Fruit fly (Drosophila melanogaster) whole organism, embryonic: ENCODE data around the gene mRpL15.

Source experiments
- Aef1 ChIP-seq: fragments of 200-800 bp; sonication (Bioruptor generic); IDR thresholded peaks from 3 replicates; pipeline ENCODE4 v1.3.6; 2022; ENCODE audit warnings: missing biosample characterization, missing genetic modification characterization
- B-H2 ChIP-seq: fragments of 200-800 bp; sonication (Bioruptor generic); optimal IDR thresholded peaks from 2 replicates; lab custom pipeline; 2018; ENCODE audit warnings: missing biosample characterization, mild to moderate bottlenecking, missing genetic modification characterization
- CG10654 ChIP-seq: fragments of 200-800 bp; sonication (Bioruptor generic); optimal IDR thresholded peaks from 2 replicates; lab custom pipeline; 2016; ENCODE audit warnings: missing biosample characterization, missing genetic modification characterization
- CG11696 ChIP-seq: fragments of 200-800 bp; sonication (Bioruptor generic); IDR thresholded peaks from 2 replicates; pipeline ENCODE4 v1.3.6; 2022; ENCODE audit warnings: missing biosample characterization, missing genetic modification characterization
- CG11723 ChIP-seq: fragments of 200-800 bp; sonication (Bioruptor generic); optimal IDR thresholded peaks from 2 replicates; lab custom pipeline; 2017; ENCODE audit warnings: missing biosample characterization, mild to moderate bottlenecking, missing genetic modification characterization
- CG12299 ChIP-seq: fragments of 200-800 bp; sonication (Bioruptor generic); optimal IDR thresholded peaks from 2 replicates; lab custom pipeline; 2018; ENCODE audit warnings: missing biosample characterization, mild to moderate bottlenecking, missing genetic modification characterization
- CG13775 ChIP-seq: fragments of 200-800 bp; sonication (Bioruptor generic); optimal IDR thresholded peaks from 3 replicates; lab custom pipeline; 2017; ENCODE audit warnings: missing biosample characterization, mild to moderate bottlenecking, missing genetic modification characterization
- CG31224 ChIP-seq: fragments of 200-800 bp; sonication (Bioruptor generic); IDR thresholded peaks from 2 replicates; pipeline ENCODE4 v1.3.6; 2022; ENCODE audit warnings: missing biosample characterization, missing genetic modification characterization
- CG31365 ChIP-seq: fragments of 200-800 bp; sonication (Bioruptor generic); optimal IDR thresholded peaks from 2 replicates; lab custom pipeline; 2018; ENCODE audit warnings: missing biosample characterization, mild to moderate bottlenecking, missing genetic modification characterization
- CG33557 ChIP-seq: fragments of 200-800 bp; sonication (Bioruptor generic); optimal IDR thresholded peaks from 2 replicates; lab custom pipeline; 2019; ENCODE audit warnings: missing biosample characterization, mild to moderate bottlenecking, missing genetic modification characterization, moderate library complexity
- CG3407 ChIP-seq: fragments of 200-800 bp; sonication (Bioruptor generic); optimal IDR thresholded peaks from 2 replicates; lab custom pipeline; 2018; ENCODE audit warnings: missing biosample characterization, mild to moderate bottlenecking, missing genetic modification characterization
- CG4404 ChIP-seq: fragments of 200-800 bp; sonication (Bioruptor generic); IDR thresholded peaks from 2 replicates; pipeline ENCODE4 v1.3.6; 2022; ENCODE audit warnings: missing biosample characterization, missing genetic modification characterization
- CG4854 ChIP-seq: fragments of 200-800 bp; sonication (Bioruptor generic); optimal IDR thresholded peaks from 2 replicates; lab custom pipeline; 2016; ENCODE audit warnings: missing biosample characterization, missing genetic modification characterization, inconsistent platforms
- CG6689 ChIP-seq: fragments of 200-800 bp; sonication (Bioruptor generic); IDR thresholded peaks from 2 replicates; pipeline ENCODE4 v1.3.6; 2022; ENCODE audit warnings: missing biosample characterization, missing genetic modification characterization
- CG6813 ChIP-seq: fragments of 200-800 bp; sonication (Bioruptor generic); optimal IDR thresholded peaks from 2 replicates; lab custom pipeline; 2017; ENCODE audit warnings: missing biosample characterization, missing genetic modification characterization, mild to moderate bottlenecking, moderate library complexity, missing genetic modification reagents
- CG7556 ChIP-seq: fragments of 200-800 bp; sonication (Bioruptor generic); optimal IDR thresholded peaks from 2 replicates; lab custom pipeline; 2017; ENCODE audit warnings: missing biosample characterization, mild to moderate bottlenecking, missing genetic modification characterization
- CG7928 ChIP-seq: fragments of 200-800 bp; sonication (Bioruptor generic); optimal IDR thresholded peaks from 2 replicates; lab custom pipeline; 2017; ENCODE audit warnings: missing biosample characterization, mild to moderate bottlenecking, missing genetic modification characterization
- CG9876 ChIP-seq: fragments of 200-800 bp; sonication (Bioruptor generic); optimal IDR thresholded peaks from 2 replicates; lab custom pipeline; 2016; ENCODE audit warnings: missing biosample characterization, missing genetic modification characterization
- D19B ChIP-seq: fragments of 200-800 bp; sonication (Bioruptor generic); optimal IDR thresholded peaks from 2 replicates; lab custom pipeline; 2017; ENCODE audit warnings: missing biosample characterization, mild to moderate bottlenecking, missing genetic modification characterization
- Fer2 ChIP-seq: fragments of 200-800 bp; sonication (Bioruptor generic); optimal IDR thresholded peaks from 2 replicates; lab custom pipeline; 2018; ENCODE audit warnings: missing biosample characterization, mild to moderate bottlenecking, missing genetic modification characterization, moderate library complexity
- HLH3B ChIP-seq: fragments of 200-800 bp; sonication (Bioruptor generic); IDR thresholded peaks from 2 replicates; pipeline ENCODE4 v1.3.6; 2022; ENCODE audit warnings: missing biosample characterization, missing genetic modification characterization
- MESR4 ChIP-seq: fragments of 200-800 bp; sonication (Bioruptor generic); optimal IDR thresholded peaks from 2 replicates; lab custom pipeline; 2018; ENCODE audit warnings: missing biosample characterization, mild to moderate bottlenecking, missing genetic modification characterization, moderate library complexity
- Mes4 ChIP-seq: fragments of 200-800 bp; sonication (Bioruptor generic); optimal IDR thresholded peaks from 2 replicates; lab custom pipeline; 2016; ENCODE audit warnings: missing biosample characterization, missing genetic modification characterization
- Spps ChIP-seq: fragments of 200-800 bp; sonication (Bioruptor generic); optimal IDR thresholded peaks from 2 replicates; lab custom pipeline; 2018; ENCODE audit warnings: missing biosample characterization, mild to moderate bottlenecking, missing genetic modification characterization
- Sry-δ ChIP-seq: fragments of 200-800 bp; sonication (Bioruptor generic); optimal IDR thresholded peaks from 2 replicates; lab custom pipeline; 2016; ENCODE audit warnings: missing biosample characterization, missing genetic modification characterization
- Taf1 ChIP-seq: fragments of 200-800 bp; sonication (Bioruptor generic); IDR thresholded peaks from 2 replicates; pipeline ENCODE4 v1.3.6; 2022; ENCODE audit warnings: missing biosample characterization, missing genetic modification characterization
- chm ChIP-seq: fragments of 200-800 bp; sonication (Bioruptor generic); IDR thresholded peaks from 2 replicates; pipeline ENCODE4 v1.3.6; 2022; ENCODE audit warnings: missing biosample characterization, missing genetic modification characterization
- danr ChIP-seq: fragments of 200-800 bp; sonication (Bioruptor generic); IDR thresholded peaks from 2 replicates; pipeline ENCODE4 v1.3.6; 2022; ENCODE audit warnings: missing biosample characterization, missing genetic modification characterization
- gem ChIP-seq: fragments of 200-800 bp; sonication (Bioruptor generic); optimal IDR thresholded peaks from 2 replicates; lab custom pipeline; 2019; ENCODE audit warnings: missing biosample characterization, mild to moderate bottlenecking, missing genetic modification characterization, moderate library complexity
- gsb ChIP-seq: fragments of 200-800 bp; sonication (Bioruptor generic); IDR thresholded peaks from 2 replicates; pipeline ENCODE4 v1.3.6; 2022; ENCODE audit warnings: missing biosample characterization, missing genetic modification characterization
- maf-S ChIP-seq: fragments of 200-800 bp; sonication (Bioruptor generic); optimal IDR thresholded peaks from 2 replicates; lab custom pipeline; 2016; ENCODE audit warnings: missing biosample characterization, missing genetic modification characterization
- oc ChIP-seq: fragments of 200-800 bp; sonication (Bioruptor generic); optimal IDR thresholded peaks from 2 replicates; lab custom pipeline; 2018; ENCODE audit warnings: missing biosample characterization, mild to moderate bottlenecking, missing genetic modification characterization, moderate library complexity
- ro ChIP-seq: fragments of 200-800 bp; sonication (Bioruptor generic); IDR thresholded peaks from 2 replicates; pipeline ENCODE4 v1.3.6; 2022; ENCODE audit warnings: missing biosample characterization, missing genetic modification characterization
- row ChIP-seq: fragments of 200-800 bp; sonication (Bioruptor generic); IDR thresholded peaks from 3 replicates; pipeline ENCODE4 v1.3.6; 2022; ENCODE audit warnings: missing biosample characterization, missing genetic modification characterization
- sisA ChIP-seq: fragments of 200-800 bp; sonication (Bioruptor generic); IDR thresholded peaks from 2 replicates; pipeline ENCODE4 v1.3.6; 2022; ENCODE audit warnings: missing biosample characterization, missing genetic modification characterization
- sqz ChIP-seq: fragments of 200-800 bp; sonication (Bioruptor generic); optimal IDR thresholded peaks from 3 replicates; lab custom pipeline; 2018; ENCODE audit warnings: missing biosample characterization, mild to moderate bottlenecking, missing genetic modification characterization
- ttk ChIP-seq: fragments of 200-800 bp; sonication (Bioruptor generic); IDR thresholded peaks from 2 replicates; pipeline ENCODE4 v2.1.2; 2022; ENCODE audit warnings: missing biosample characterization, missing genetic modification characterization
- usp ChIP-seq: fragments of >200 bp; optimal IDR thresholded peaks from 2 replicates; lab custom pipeline; 2017; ENCODE audit warnings: missing biosample characterization, missing genetic modification characterization
- wek ChIP-seq: fragments of 200-800 bp; sonication (Bioruptor generic); optimal IDR thresholded peaks from 3 replicates; lab custom pipeline; 2018; ENCODE audit warnings: missing biosample characterization, mild to moderate bottlenecking, missing genetic modification characterization, moderate library complexity
- zen ChIP-seq: fragments of 200-800 bp; sonication (Bioruptor generic); optimal IDR thresholded peaks from 3 replicates; lab custom pipeline; 2018; ENCODE audit warnings: missing biosample characterization, mild to moderate bottlenecking, missing genetic modification characterization, moderate library complexity
- zfh2 ChIP-seq: fragments of 200-800 bp; sonication (Bioruptor generic); optimal IDR thresholded peaks from 2 replicates; lab custom pipeline; 2016; ENCODE audit warnings: missing biosample characterization, missing genetic modification characterization

Gene mRpL15

DNA sequence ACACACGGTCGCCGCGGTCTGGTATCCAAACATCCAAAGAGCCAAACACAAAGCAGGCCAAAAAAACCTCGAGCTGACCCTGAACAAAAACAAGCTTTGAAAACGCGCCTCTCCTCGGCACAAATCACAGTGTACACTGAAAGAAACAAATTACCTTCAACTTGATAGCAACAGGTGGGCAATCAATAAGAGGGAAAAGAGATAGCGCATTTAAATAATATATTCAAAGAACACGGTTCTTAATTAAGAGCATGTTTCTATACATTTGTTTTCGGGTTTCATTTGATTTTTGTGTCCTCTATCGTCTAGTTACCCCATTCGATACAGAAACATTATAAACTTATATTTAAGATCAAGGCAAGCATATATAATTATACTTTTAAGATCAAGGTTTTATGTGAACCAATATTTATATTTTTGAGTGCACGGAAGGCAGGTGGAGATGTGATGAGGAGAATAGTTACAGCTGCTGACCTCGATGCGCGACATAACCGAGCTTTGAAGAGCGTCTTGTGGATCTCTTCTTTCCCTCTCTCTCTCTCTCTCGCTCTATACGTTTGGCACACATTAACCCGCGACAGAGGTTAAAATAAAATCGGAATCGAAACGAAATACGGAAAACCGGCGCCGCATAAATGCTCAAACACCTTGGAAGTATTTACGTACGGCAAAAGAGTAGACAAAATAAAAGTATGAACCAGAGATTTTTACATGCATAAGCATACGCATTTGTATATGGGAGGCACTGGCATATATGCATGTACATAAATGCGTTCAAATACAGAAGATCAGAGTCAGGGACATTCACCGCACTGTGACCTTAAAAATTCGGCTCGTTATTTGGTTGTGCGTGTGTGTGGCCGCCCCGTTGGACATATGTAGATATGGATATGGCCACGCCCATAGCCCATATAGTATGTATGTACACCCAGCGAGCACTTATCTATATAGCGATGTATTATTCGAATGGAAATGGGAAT, 37.5 kb downstream of the mRpL15 start (continued):
- TF ChIP-seq CG11723 (GFP tag; lab: Kevin White, UChicago) (peak; percentile 82), gem (tag; lab: Kevin White, UChicago) (peak; percentile 94), CG6689 (GFP tag; lab: Robert Waterston, UW) (peak; percentile 84), zen (tag; lab: Kevin White, UChicago) (peak; percentile 46), usp (GFP tag; lab: Kevin White, UChicago) (no peak), CG31224 (GFP tag; lab: Robert Waterston, UW) (peak; percentile 60), CG10654 (GFP tag; lab: Kevin White, UChicago) (peak; percentile 71), B-H2 (GFP tag; lab: Kevin White, UChicago) (no peak), Aef1 (GFP tag; lab: Robert Waterston, UW) (peak; percentile 73), Spps (tag; lab: Kevin White, UChicago) (peak; percentile 42), danr (GFP tag; lab: Robert Waterston, UW) (peak; percentile 57; the same call in 1 of the 2 replicates), gsb (GFP tag; lab: Robert Waterston, UW) (peak; percentile 73), oc (tag; lab: Kevin White, UChicago) (peak; percentile 60), Taf1 (peak; percentile 23; the same call in 1 of the 2 replicates), CG13775 (GFP tag; lab: Kevin White, UChicago) (peak; percentile 80), wek (GFP tag; lab: Kevin White, UChicago) (peak; percentile 37), maf-S (GFP tag; lab: Kevin White, UChicago) (peak; percentile 66), chm (GFP tag; lab: Robert Waterston, UW) (no peak), CG33557 (GFP tag; lab: Kevin White, UChicago) (peak; percentile 67), CG7556 (GFP tag; lab: Kevin White, UChicago) (peak; percentile 92), HLH3B (GFP tag; lab: Robert Waterston, UW) (peak; percentile 72), CG11696 (GFP tag; lab: Robert Waterston, UW) (peak; percentile 66), CG7928 (GFP tag; lab: Kevin White, UChicago) (peak; percentile 51), CG6813 (GFP tag; lab: Kevin White, UChicago) (peak; percentile 67), CG4854 (GFP tag; lab: Kevin White, UChicago) (peak; percentile 75), D19B (GFP tag; lab: Kevin White, UChicago) (peak; percentile 64), zfh2 (GFP tag; lab: Kevin White, UChicago) (peak; percentile 64), row (GFP tag; lab: Robert Waterston, UW) (peak; percentile 82), CG12299 (tag; lab: Kevin White, UChicago) (peak; percentile 75), CG9876 (GFP tag; lab: Kevin White, UChicago) (peak; percentile 6), CG31365 (tag; lab: Kevin White, UChicago) (peak; percentile 62), CG4404 (GFP tag; lab: Robert Waterston, UW) (no peak), sqz (GFP tag; lab: Kevin White, UChicago) (peak; percentile 76), Fer2 (tag; lab: Kevin White, UChicago) (peak; percentile 50), CG3407 (GFP tag; lab: Kevin White, UChicago) (peak; percentile 82), ro (GFP tag; lab: Robert Waterston, UW) (peak; percentile 38; the same call in 1 of the 2 replicates), ttk (GFP tag; lab: Robert Waterston, UW) (peak; percentile 75), MESR4 (GFP tag; lab: Kevin White, UChicago) (peak; percentile 3), Mes4 (GFP tag; lab: Kevin White, UChicago) (peak; percentile 42), Sry-δ (GFP tag; lab: Kevin White, UChicago) (peak; percentile 26), sisA (GFP tag; lab: Robert Waterston, UW) (peak; percentile 83)
- TF ChIP-seq, all 482 proteins: peak for 383
